Fruit fly (Drosophila melanogaster) whole organism, embryonic: ENCODE data around the gene hry.

Source experiments
- Bdp1 ChIP-seq: fragments of 200-800 bp; sonication (Bioruptor generic); optimal IDR thresholded peaks from 3 replicates; lab custom pipeline; 2016; ENCODE audit warnings: missing biosample characterization, missing genetic modification characterization
- Bgb ChIP-seq: fragments of 200-800 bp; sonication (Bioruptor generic); IDR thresholded peaks from 2 replicates; pipeline ENCODE4 v1.3.6; 2022; ENCODE audit warnings: missing biosample characterization, missing genetic modification characterization; ENCODE audit not compliant: partially characterized antibody
- C15 ChIP-seq: fragments of 200-800 bp; sonication (Bioruptor generic); IDR thresholded peaks from 3 replicates; pipeline ENCODE4 v1.3.6; 2022; ENCODE audit warnings: missing biosample characterization, missing genetic modification characterization
- CG10321 ChIP-seq: fragments of 200-800 bp; sonication (Bioruptor generic); IDR thresholded peaks from 2 replicates; pipeline ENCODE4 v1.3.6; 2022; ENCODE audit warnings: missing biosample characterization, missing genetic modification characterization
- CG10959 ChIP-seq: fragments of 200-800 bp; sonication (Bioruptor generic); IDR thresholded peaks from 2 replicates; pipeline ENCODE4 v1.3.6; 2022; ENCODE audit warnings: missing biosample characterization, missing genetic modification characterization
- CG11093 ChIP-seq: fragments of 200-800 bp; sonication (Bioruptor generic); IDR thresholded peaks from 3 replicates; pipeline ENCODE4 v1.3.6; 2022; ENCODE audit warnings: missing biosample characterization, missing genetic modification characterization
- CG12744 ChIP-seq: fragments of 200-800 bp; sonication (Bioruptor generic); optimal IDR thresholded peaks from 2 replicates; lab custom pipeline; 2016; ENCODE audit warnings: missing biosample characterization, missing genetic modification characterization
- CG1602 ChIP-seq: fragments of 200-800 bp; sonication (Bioruptor generic); optimal IDR thresholded peaks from 3 replicates; lab custom pipeline; 2016; ENCODE audit warnings: missing biosample characterization, missing genetic modification characterization
- CG2116 ChIP-seq: fragments of 200-800 bp; sonication (Bioruptor generic); optimal IDR thresholded peaks from 3 replicates; lab custom pipeline; 2018; ENCODE audit warnings: missing biosample characterization, mild to moderate bottlenecking, missing genetic modification characterization
- CG2202 ChIP-seq: fragments of 200-800 bp; sonication (Bioruptor generic); optimal IDR thresholded peaks from 2 replicates; lab custom pipeline; 2018; ENCODE audit warnings: missing biosample characterization, mild to moderate bottlenecking, missing genetic modification characterization
- CG2712 ChIP-seq: fragments of 200-800 bp; optimal IDR thresholded peaks from 3 replicates; lab custom pipeline; 2019; ENCODE audit warnings: missing biosample characterization, mild to moderate bottlenecking, missing genetic modification characterization, moderate library complexity
- CG3163 ChIP-seq: fragments of 200-800 bp; sonication (Bioruptor generic); optimal IDR thresholded peaks from 3 replicates; lab custom pipeline; 2016; ENCODE audit warnings: missing biosample characterization, missing genetic modification characterization
- CG3838 ChIP-seq: fragments of 200-800 bp; sonication (Bioruptor generic); optimal IDR thresholded peaks from 3 replicates; lab custom pipeline; 2016; ENCODE audit warnings: missing biosample characterization, missing genetic modification characterization
- CG5245 ChIP-seq: fragments of 200-800 bp; sonication (Bioruptor generic); optimal IDR thresholded peaks from 3 replicates; lab custom pipeline; 2016; ENCODE audit warnings: missing biosample characterization, missing genetic modification characterization
- CG6813 ChIP-seq: fragments of 200-800 bp; sonication (Bioruptor generic); optimal IDR thresholded peaks from 2 replicates; lab custom pipeline; 2017; ENCODE audit warnings: missing biosample characterization, missing genetic modification characterization, mild to moderate bottlenecking, moderate library complexity, missing genetic modification reagents
- CG7556 ChIP-seq: fragments of 200-800 bp; sonication (Bioruptor generic); optimal IDR thresholded peaks from 2 replicates; lab custom pipeline; 2017; ENCODE audit warnings: missing biosample characterization, mild to moderate bottlenecking, missing genetic modification characterization
- CG9609 ChIP-seq: fragments of 200-800 bp; sonication (Bioruptor generic); optimal IDR thresholded peaks from 3 replicates; lab custom pipeline; 2016; ENCODE audit warnings: missing biosample characterization, missing genetic modification characterization
- CHES-1-like ChIP-seq: fragments of 200-800 bp; sonication (Bioruptor generic); optimal IDR thresholded peaks from 2 replicates; lab custom pipeline; 2016; ENCODE audit warnings: missing biosample characterization, missing genetic modification characterization
- CkIIα-i1 ChIP-seq: fragments of 200-800 bp; sonication (Bioruptor generic); IDR thresholded peaks from 2 replicates; pipeline ENCODE4 v1.3.6; 2022; ENCODE audit warnings: missing biosample characterization, missing genetic modification characterization
- D19B ChIP-seq: fragments of 200-800 bp; sonication (Bioruptor generic); optimal IDR thresholded peaks from 2 replicates; lab custom pipeline; 2017; ENCODE audit warnings: missing biosample characterization, mild to moderate bottlenecking, missing genetic modification characterization
- Dip3 ChIP-seq: fragments of 200-800 bp; sonication (Bioruptor generic); optimal IDR thresholded peaks from 3 replicates; lab custom pipeline; 2016; ENCODE audit warnings: missing biosample characterization, missing genetic modification characterization
- Doc3 ChIP-seq: fragments of 200-800 bp; sonication (Bioruptor generic); IDR thresholded peaks from 3 replicates; pipeline ENCODE4 v1.3.6; 2022; ENCODE audit warnings: missing biosample characterization, missing genetic modification characterization; ENCODE audit not compliant: partially characterized antibody
- E2f1 ChIP-seq: fragments of 200-800 bp; sonication (Bioruptor generic); IDR thresholded peaks from 2 replicates; pipeline ENCODE4 v1.3.6; 2022; ENCODE audit warnings: missing biosample characterization, missing genetic modification characterization
- HmgD ChIP-seq: fragments of 200-800 bp; sonication (Bioruptor generic); optimal IDR thresholded peaks from 3 replicates; lab custom pipeline; 2016; ENCODE audit warnings: missing biosample characterization, missing genetic modification characterization
- Hr78 ChIP-seq, 2 experiments: fragments of 200-800 bp in 1 of 2; fragments of >200 bp in 1 of 2; sonication (Bioruptor generic) in 1 of 2; optimal IDR thresholded peaks; 2 replicates each; lab custom pipeline; 2017 to 2019; ENCODE audit warnings: missing biosample characterization in 2 of 2, missing genetic modification characterization in 2 of 2, mild to moderate bottlenecking in 1 of 2, moderate library complexity in 1 of 2
- Lhr ChIP-seq: fragments of 200-800 bp; sonication (Bioruptor generic); optimal IDR thresholded peaks from 3 replicates; lab custom pipeline; 2017; ENCODE audit warnings: mild to moderate bottlenecking, missing biosample characterization, missing genetic modification reagents, missing genetic modification characterization
- Lpt ChIP-seq: fragments of >200 bp; optimal IDR thresholded peaks from 2 replicates; lab custom pipeline; 2018; ENCODE audit warnings: missing biosample characterization, missing genetic modification characterization
- MESR4 ChIP-seq: fragments of 200-800 bp; sonication (Bioruptor generic); optimal IDR thresholded peaks from 2 replicates; lab custom pipeline; 2018; ENCODE audit warnings: missing biosample characterization, mild to moderate bottlenecking, missing genetic modification characterization, moderate library complexity
- NK7.1 ChIP-seq: fragments of 200-800 bp; sonication (Bioruptor generic); optimal IDR thresholded peaks from 3 replicates; lab custom pipeline; 2016; ENCODE audit warnings: missing biosample characterization, missing genetic modification characterization
- Oaz ChIP-seq: fragments of 200-800 bp; sonication (Bioruptor generic); IDR thresholded peaks from 2 replicates; pipeline ENCODE4 v1.3.6; 2022; ENCODE audit warnings: missing biosample characterization, missing genetic modification characterization
- Poxn ChIP-seq: fragments of 200-800 bp; sonication (Bioruptor generic); IDR thresholded peaks from 2 replicates; pipeline ENCODE4 v1.3.6; 2022; ENCODE audit warnings: missing biosample characterization, missing genetic modification characterization
- Ptx1 ChIP-seq: fragments of 200-800 bp; sonication (Bioruptor generic); IDR thresholded peaks from 2 replicates; pipeline ENCODE4 v1.3.6; 2022; ENCODE audit warnings: missing biosample characterization, missing genetic modification characterization
- Sox102F ChIP-seq: fragments of 200-800 bp; sonication (Bioruptor generic); optimal IDR thresholded peaks from 2 replicates; lab custom pipeline; 2018; ENCODE audit warnings: missing biosample characterization, mild to moderate bottlenecking, missing genetic modification characterization, moderate library complexity
- YL-1 ChIP-seq: fragments of 200-800 bp; sonication (Bioruptor generic); optimal IDR thresholded peaks from 3 replicates; lab custom pipeline; 2017; ENCODE audit warnings: missing biosample characterization, mild to moderate bottlenecking, missing genetic modification characterization
- crol ChIP-seq: fragments of 200-800 bp; sonication (Bioruptor generic); IDR thresholded peaks from 2 replicates; pipeline ENCODE4 v1.3.6; 2022; ENCODE audit warnings: missing biosample characterization, missing genetic modification characterization
- dati ChIP-seq: fragments of 200-800 bp; sonication (Bioruptor generic); IDR thresholded peaks from 2 replicates; pipeline ENCODE4 v1.3.6; 2022; ENCODE audit warnings: missing biosample characterization, missing genetic modification characterization
- dpn ChIP-seq, 2 experiments: fragments of 200-800 bp; sonication (Bioruptor generic); optimal IDR thresholded peaks; 3 replicates each; lab custom pipeline; 2016; ENCODE audit warnings: missing biosample characterization in 2 of 2, missing genetic modification characterization in 2 of 2
- ewg ChIP-seq: fragments of 200-800 bp; sonication (Bioruptor generic); optimal IDR thresholded peaks from 3 replicates; lab custom pipeline; 2017; ENCODE audit warnings: mild to moderate bottlenecking, missing biosample characterization, missing genetic modification reagents, missing genetic modification characterization
- inv ChIP-seq: fragments of 200-800 bp; sonication (Bioruptor generic); IDR thresholded peaks from 2 replicates; pipeline ENCODE4 v1.3.6; 2022; ENCODE audit warnings: missing biosample characterization, missing genetic modification characterization; ENCODE audit not compliant: partially characterized antibody
- knrl ChIP-seq: fragments of 200-800 bp; sonication (Bioruptor generic); IDR thresholded peaks from 3 replicates; pipeline ENCODE4 v1.3.6; 2022; ENCODE audit warnings: missing biosample characterization, missing genetic modification characterization; ENCODE audit not compliant: partially characterized antibody
- nom ChIP-seq: fragments of 200-800 bp; sonication (Bioruptor generic); optimal IDR thresholded peaks from 2 replicates; lab custom pipeline; 2017; ENCODE audit warnings: missing biosample characterization, missing genetic modification characterization, mild to moderate bottlenecking, moderate library complexity, missing genetic modification reagents
- onecut ChIP-seq: fragments of 200-800 bp; sonication (Bioruptor generic); IDR thresholded peaks from 2 replicates; pipeline ENCODE4 v1.3.6; 2022; ENCODE audit warnings: missing biosample characterization, missing genetic modification characterization
- pita ChIP-seq: fragments of 200-800 bp; sonication (Bioruptor generic); optimal IDR thresholded peaks from 2 replicates; lab custom pipeline; 2017; ENCODE audit warnings: missing biosample characterization, mild to moderate bottlenecking, missing genetic modification characterization
- ranshi ChIP-seq: fragments of 200-800 bp; sonication (Bioruptor generic); IDR thresholded peaks from 2 replicates; pipeline ENCODE4 v1.3.6; 2022; ENCODE audit warnings: missing biosample characterization, missing genetic modification characterization
- tgo ChIP-seq: fragments of 200-800 bp; sonication (Bioruptor generic); IDR thresholded peaks from 3 replicates; pipeline ENCODE4 v1.3.6; 2022; ENCODE audit warnings: missing biosample characterization, missing genetic modification characterization
- toy ChIP-seq: fragments of 200-800 bp; sonication (Bioruptor generic); IDR thresholded peaks from 2 replicates; pipeline ENCODE4 v1.3.6; 2022; ENCODE audit warnings: missing biosample characterization, missing genetic modification characterization
- ttk ChIP-seq: fragments of 200-800 bp; sonication (Bioruptor generic); IDR thresholded peaks from 2 replicates; pipeline ENCODE4 v2.1.2; 2022; ENCODE audit warnings: missing biosample characterization, missing genetic modification characterization
- tx ChIP-seq: fragments of 200-800 bp; sonication (Bioruptor generic); optimal IDR thresholded peaks from 2 replicates; lab custom pipeline; 2016; ENCODE audit warnings: missing biosample characterization, missing genetic modification characterization
- unpg ChIP-seq: fragments of 200-800 bp; sonication (Bioruptor generic); optimal IDR thresholded peaks from 3 replicates; lab custom pipeline; 2018; ENCODE audit warnings: missing biosample characterization, mild to moderate bottlenecking, missing genetic modification characterization, moderate library complexity
- zf30C ChIP-seq: fragments of 200-800 bp; sonication (Bioruptor generic); optimal IDR thresholded peaks from 3 replicates; lab custom pipeline; 2018; ENCODE audit warnings: missing biosample characterization, mild to moderate bottlenecking, missing genetic modification characterization

Gene hry

DNA sequence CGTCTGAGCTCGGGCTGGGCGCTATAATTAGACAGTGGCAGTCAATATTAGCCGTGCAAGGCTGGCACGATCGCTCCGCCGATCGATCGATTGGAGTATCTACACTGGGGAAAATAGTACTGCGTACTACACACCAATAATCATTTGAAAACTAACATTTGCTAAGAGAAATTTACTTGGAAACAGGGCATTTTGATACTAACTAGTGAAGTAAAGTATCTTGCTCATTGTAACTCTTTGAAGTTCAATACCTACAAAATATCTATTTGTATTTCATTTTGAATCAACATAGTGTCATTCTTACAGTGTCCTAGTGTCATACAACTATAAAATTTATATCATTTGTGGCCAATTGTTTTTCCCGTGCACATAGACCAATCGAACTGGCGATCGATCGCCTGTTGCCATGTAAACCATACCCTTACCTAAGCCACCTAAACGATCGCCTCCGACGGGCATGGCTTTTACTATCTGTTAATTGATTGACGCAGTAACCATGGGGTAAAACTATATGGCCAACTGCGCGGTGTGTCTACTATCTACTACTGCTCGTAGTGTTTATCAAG is 25.2 kb downstream of the hry start (continued):
- TF ChIP-seq CG12744 (GFP tag; lab: Kevin White, UChicago) = peak; percentile 80
- TF ChIP-seq CG10321 (GFP tag; lab: Robert Waterston, UW) = no peak
- peak; percentile 88 for TF ChIP-seq Ptx1 (GFP tag; lab: Robert Waterston, UW)
- 0 out of 2 replicates have a peak, but pooled peaks have one; percentile 32 for TF ChIP-seq CkIIα-i1
- TF ChIP-seq Bdp1 (GFP tag; lab: Kevin White, UChicago) = peak; percentile 65
- peak; percentile 88 for TF ChIP-seq CG7556 (GFP tag; lab: Kevin White, UChicago)
- TF ChIP-seq C15 = peak; percentile 35; the same call in 1 of the 3 replicates
- peak; percentile 71 for TF ChIP-seq Oaz
- peak; percentile 50 for TF ChIP-seq CG5245
- peak; percentile 57 for TF ChIP-seq CG6813
- peak; percentile 76 for TF ChIP-seq tx (GFP tag; lab: Kevin White, UChicago)
- peak; percentile 88 for TF ChIP-seq Sox102F (GFP tag; lab: Kevin White, UChicago)
- TF ChIP-seq CG2116 (GFP tag; lab: Kevin White, UChicago) = peak; percentile 33
- peak; percentile 68 for TF ChIP-seq onecut
- TF ChIP-seq pita (GFP tag; lab: Kevin White, UChicago) = no peak
- TF ChIP-seq ewg (GFP tag; lab: Kevin White, UChicago) = peak; percentile 57
- peak; percentile 83 for TF ChIP-seq unpg (GFP tag; lab: Kevin White, UChicago)
- TF ChIP-seq dpn (GFP tag; optimal IDR thresholded peaks at IDR 0.05; lab: Kevin White, UChicago) = peak; percentile 83 to 86
- no peak for TF ChIP-seq dati (GFP tag; lab: Robert Waterston, UW)
- peak; percentile 79 for TF ChIP-seq CHES-1-like (GFP tag; lab: Kevin White, UChicago)
- TF ChIP-seq HmgD (GFP tag; lab: Kevin White, UChicago) = peak; percentile 4
- peak; percentile 67; the same call in 2 of the 3 replicates for TF ChIP-seq CG11093
- peak; percentile 64; the same call in 1 of the 2 replicates for TF ChIP-seq ranshi
- no peak for TF ChIP-seq crol (GFP tag; lab: Robert Waterston, UW)
- peak in 1 of 2 experiments; percentile 72 for TF ChIP-seq Hr78 (GFP tag; optimal IDR thresholded peaks at IDR 0.05; lab: Kevin White, UChicago)
- peak; percentile 86 for TF ChIP-seq tgo (GFP tag; lab: Robert Waterston, UW)
- TF ChIP-seq Lpt = no peak
- TF ChIP-seq Poxn = 0 out of 2 replicates have a peak, but pooled peaks have one; percentile 39
- peak; percentile 60 for TF ChIP-seq D19B (GFP tag; lab: Kevin White, UChicago)
- TF ChIP-seq knrl (GFP tag; lab: Robert Waterston, UW) = no peak
- TF ChIP-seq Lhr = peak; percentile 33
- peak; percentile 78 for TF ChIP-seq CG2712 (tag; lab: Kevin White, UChicago)
- TF ChIP-seq YL-1 (GFP tag; lab: Kevin White, UChicago) = peak; percentile 11
- TF ChIP-seq Doc3 (GFP tag; lab: Robert Waterston, UW) = no peak
- peak; percentile 37 for TF ChIP-seq CG2202 (tag; lab: Kevin White, UChicago)
- peak; percentile 82 for TF ChIP-seq CG9609 (GFP tag; lab: Kevin White, UChicago)
- TF ChIP-seq CG1602 (GFP tag; lab: Kevin White, UChicago) = peak; percentile 78
- peak; percentile 29; the same call in 1 of the 2 replicates for TF ChIP-seq ttk
- peak; percentile 4 for TF ChIP-seq MESR4 (GFP tag; lab: Kevin White, UChicago)
- peak; percentile 44 for TF ChIP-seq CG10959 (GFP tag; lab: Robert Waterston, UW)
- TF ChIP-seq zf30C = peak; percentile 77
- no peak for TF ChIP-seq Bgb (GFP tag; lab: Robert Waterston, UW)
- TF ChIP-seq inv (GFP tag; lab: Robert Waterston, UW) = no peak
- peak; percentile 57; the same call in 1 of the 2 replicates for TF ChIP-seq toy (GFP tag; lab: Robert Waterston, UW)
- TF ChIP-seq E2f1 (GFP tag; lab: Robert Waterston, UW) = peak; percentile 74
- peak; percentile 45 for TF ChIP-seq CG3163
- TF ChIP-seq NK7.1 (GFP tag; lab: Kevin White, UChicago) = peak; percentile 49
- no peak for TF ChIP-seq nom (GFP tag; lab: Kevin White, UChicago)
- TF ChIP-seq CG3838 (GFP tag; lab: Kevin White, UChicago) = peak; percentile 45
- TF ChIP-seq Dip3 = peak; percentile 74
